Worm (Caenorhabditis elegans) whole organism, midembryonic: ENCODE data around the gene nspb-7.

ENCODE experiments used
- T22C8.4 ChIP-seq: fragments of 200-800 bp; sonication (Bioruptor generic); IDR thresholded peaks from 2 replicates; pipeline ENCODE4 v1.3.6; 2022; ENCODE audit warnings: missing genetic modification characterization, missing compliant biosample characterization
- cog-1 ChIP-seq: sonication (generic microtip); optimal IDR thresholded peaks from 2 replicates; lab custom pipeline; 2016; ENCODE audit warnings: missing genetic modification characterization, missing compliant biosample characterization
- flt-1 ChIP-seq: fragments of 200-800 bp; sonication (Bioruptor generic); IDR thresholded peaks from 2 replicates; pipeline ENCODE4 v1.3.6; 2022; ENCODE audit warnings: missing genetic modification characterization, missing compliant biosample characterization
- klf-2 ChIP-seq: fragments of 200-800 bp; sonication (Bioruptor generic); conservative IDR thresholded peaks from 2 replicates; pipeline ENCODE4 v1.3.6; 2022; ENCODE audit warnings: missing genetic modification reagents, missing genetic modification characterization, missing compliant biosample characterization
- med-1 ChIP-seq: sonication (generic microtip); optimal IDR thresholded peaks from 2 replicates; lab custom pipeline; 2017; ENCODE audit warnings: missing genetic modification characterization, mild to moderate bottlenecking, missing compliant biosample characterization, antibody characterized with exemption, missing genetic modification reagents; ENCODE audit not compliant: insufficient read depth
- ref-1 ChIP-seq: fragments of 200-800 bp; sonication (Bioruptor generic); conservative IDR thresholded peaks from 2 replicates; pipeline ENCODE4 v1.3.6; 2022; ENCODE audit warnings: missing genetic modification reagents, missing genetic modification characterization, missing compliant biosample characterization
- tab-1 ChIP-seq: fragments of 200-800 bp; sonication (Bioruptor generic); IDR thresholded peaks from 2 replicates; pipeline ENCODE4 v1.3.6; 2022; ENCODE audit warnings: missing genetic modification characterization, missing compliant biosample characterization
- ztf-23 ChIP-seq: fragments of 200-800 bp; sonication (Bioruptor generic); IDR thresholded peaks from 2 replicates; pipeline ENCODE4 v1.3.6; 2022; ENCODE audit warnings: missing genetic modification reagents, missing genetic modification characterization, missing compliant biosample characterization
- ztf-29 ChIP-seq: fragments of 200-800 bp; sonication (Bioruptor generic); IDR thresholded peaks from 2 replicates; pipeline ENCODE4 v1.3.6; 2022; ENCODE audit warnings: missing genetic modification reagents, missing genetic modification characterization, missing compliant biosample characterization

Gene nspb-7

ce11 chrII:14578013-14578412, at the start of gene nspb-7:
Gene nspb-7, plus strand, starts transcription at chrII:14578313.
- TF ChIP-seq tab-1: no peak
- TF ChIP-seq T22C8.4 (GFP tag; lab: Robert Waterston, UW): no peak
- TF ChIP-seq ztf-23 (GFP tag; lab: Robert Waterston, UW): no peak
- TF ChIP-seq ztf-29 (GFP tag; lab: Robert Waterston, UW): no peak

ce11 chrII:14534000-14534399, 44.1 kb upstream of the nspb-7 start, which contains the start of gene C04H5.1:
Gene C04H5.1, plus strand, starts transcription at chrII:14534300.
- TF ChIP-seq ztf-23 (GFP tag; lab: Robert Waterston, UW): no peak
- no peak for TF ChIP-seq flt-1 (GFP tag; lab: Robert Waterston, UW)
- no peak for TF ChIP-seq klf-2
- no peak for TF ChIP-seq tab-1
- no peak for TF ChIP-seq med-1 (GFP tag; lab: Kevin White, UChicago)
- no peak for TF ChIP-seq T22C8.4 (GFP tag; lab: Robert Waterston, UW)

- TF ChIP-seq klf-2 (no peak), tab-1 (no peak), cog-1 (tag; lab: Kevin White, UChicago) (no peak), ref-1 (GFP tag; lab: Robert Waterston, UW) (no peak), med-1 (GFP tag; lab: Kevin White, UChicago) (no peak), flt-1 (GFP tag; lab: Robert Waterston, UW) (no peak), ztf-29 (GFP tag; lab: Robert Waterston, UW) (no peak), T22C8.4 (GFP tag; lab: Robert Waterston, UW) (no peak)
Observed at ce11 chrII:14537728-14538127, 40.4 kb upstream of the nspb-7 start, which contains the start of the genes clec-147 and C04H5.7. Gene clec-147, minus strand, starts transcription at chrII:14537828. Gene C04H5.7, plus strand, starts transcription at chrII:14537946.

ce11 chrII:14540551-14540950, 37.6 kb upstream of the nspb-7 start:
- TF ChIP-seq klf-2 (no peak), T22C8.4 (GFP tag; lab: Robert Waterston, UW) (no peak), cog-1 (tag; lab: Kevin White, UChicago) (no peak), ztf-29 (GFP tag; lab: Robert Waterston, UW) (no peak), med-1 (GFP tag; lab: Kevin White, UChicago) (no peak), flt-1 (GFP tag; lab: Robert Waterston, UW) (no peak), tab-1 (no peak)

- TF ChIP-seq ref-1 (GFP tag; lab: Robert Waterston, UW) (no peak), ztf-29 (GFP tag; lab: Robert Waterston, UW) (no peak), ztf-23 (GFP tag; lab: Robert Waterston, UW) (no peak), klf-2 (no peak)
Observed at ce11 chrII:14548691-14549090, 29.4 kb upstream of the nspb-7 start, which contains the start of gene gcy-29. Gene gcy-29, minus strand, starts transcription at chrII:14548791.

ce11 chrII:14550613-14551012, 27.5 kb upstream of the nspb-7 start, which contains the start of gene nlp-41:
Gene nlp-41, plus strand, starts transcription at chrII:14550913.
- TF ChIP-seq med-1 (GFP tag; lab: Kevin White, UChicago) (no peak), ref-1 (GFP tag; lab: Robert Waterston, UW) (no peak), cog-1 (tag; lab: Kevin White, UChicago) (no peak), ztf-23 (GFP tag; lab: Robert Waterston, UW) (no peak)

- TF ChIP-seq cog-1 (tag; lab: Kevin White, UChicago) (no peak), med-1 (GFP tag; lab: Kevin White, UChicago) (no peak), ztf-23 (GFP tag; lab: Robert Waterston, UW) (no peak), ztf-29 (GFP tag; lab: Robert Waterston, UW) (no peak), ref-1 (GFP tag; lab: Robert Waterston, UW) (no peak), T22C8.4 (GFP tag; lab: Robert Waterston, UW) (no peak), tab-1 (no peak), flt-1 (GFP tag; lab: Robert Waterston, UW) (no peak), klf-2 (no peak)
Observed at ce11 chrII:14555019-14555418, 23.1 kb upstream of the nspb-7 start.

- TF ChIP-seq ztf-29 (GFP tag; lab: Robert Waterston, UW) (peak; percentile 74), flt-1 (GFP tag; lab: Robert Waterston, UW) (peak; percentile 91), klf-2 (peak; percentile 79), ztf-23 (GFP tag; lab: Robert Waterston, UW) (peak; percentile 92), cog-1 (tag; lab: Kevin White, UChicago) (peak; percentile 61)
Observed at ce11 chrII:14561549-14562115, 16.5 kb upstream of the nspb-7 start, which contains the start of gene mog-4. Gene mog-4, minus strand, starts transcription at chrII:14561599.

ce11 chrII:14567811-14568210, 10.3 kb upstream of the nspb-7 start:
- TF ChIP-seq ref-1 (GFP tag; lab: Robert Waterston, UW) (no peak), ztf-29 (GFP tag; lab: Robert Waterston, UW) (no peak), flt-1 (GFP tag; lab: Robert Waterston, UW) (no peak), tab-1 (no peak), ztf-23 (GFP tag; lab: Robert Waterston, UW) (0 out of 2 replicates have a peak, but pooled peaks have one; percentile 41), klf-2 (no peak), med-1 (GFP tag; lab: Kevin White, UChicago) (no peak)

ce11 chrII:14569322-14569721, 8.8 kb upstream of the nspb-7 start:
- TF ChIP-seq klf-2 (no peak), flt-1 (GFP tag; lab: Robert Waterston, UW) (no peak)
